Worm (Caenorhabditis elegans) whole organism, L3 larva: ENCODE measurements around the gene W05H7.1.

Source experiments
- ama-1 ChIP-seq: fragments of 150-350 bp; optimal IDR thresholded peaks from 2 replicates; lab custom pipeline; 2018
- ceh-16 ChIP-seq: sonication (generic microtip); optimal IDR thresholded peaks from 2 replicates; lab custom pipeline; 2017; ENCODE audit warnings: missing biosample characterization, missing genetic modification characterization
- ceh-28 ChIP-seq: fragments of 150-350 bp; optimal IDR thresholded peaks from 2 replicates; lab custom pipeline; 2014; ENCODE audit warnings: missing biosample characterization, missing genetic modification reagents, missing genetic modification characterization
- ceh-9 ChIP-seq: sonication (generic microtip); optimal IDR thresholded peaks from 2 replicates; lab custom pipeline; 2018; ENCODE audit warnings: missing biosample characterization, missing genetic modification characterization
- daf-12 ChIP-seq: fragments of 150-350 bp; optimal IDR thresholded peaks from 2 replicates; lab custom pipeline; 2014; ENCODE audit warnings: missing biosample characterization, missing genetic modification reagents, missing genetic modification characterization
- egl-27 ChIP-seq: sonication (generic microtip); optimal IDR thresholded peaks from 4 replicates; lab custom pipeline; 2017; ENCODE audit warnings: missing biosample characterization, missing genetic modification reagents, missing genetic modification characterization
- elt-1 ChIP-seq: fragments of 150-350 bp; optimal IDR thresholded peaks from 2 replicates; lab custom pipeline; 2014; ENCODE audit warnings: missing biosample characterization, missing genetic modification characterization
- elt-2 ChIP-seq: sonication (generic microtip); optimal IDR thresholded peaks from 2 replicates; lab custom pipeline; 2016; ENCODE audit warnings: missing genetic modification reagents, mild to moderate bottlenecking, missing genetic modification characterization, missing compliant biosample characterization
- elt-3 ChIP-seq, 3 experiments: fragments of 150-350 bp in 1 of 3; sonication (generic microtip) in 2 of 3; optimal IDR thresholded peaks; 2 replicates in 2 of 3; 4 replicates in 1 of 3; lab custom pipeline; 2014 to 2017; ENCODE audit warnings: missing biosample characterization in 3 of 3, missing genetic modification characterization in 3 of 3
- eor-1 ChIP-seq, 2 experiments: fragments of 150-350 bp; optimal IDR thresholded peaks; 2 replicates each; lab custom pipeline; 2014 to 2018; ENCODE audit warnings: missing biosample characterization in 2 of 2, missing genetic modification characterization in 2 of 2
- fkh-2 ChIP-seq: fragments of 150-350 bp; optimal IDR thresholded peaks from 2 replicates; lab custom pipeline; 2014; ENCODE audit warnings: missing biosample characterization, missing genetic modification reagents, missing genetic modification characterization
- fos-1 ChIP-seq: fragments of 150-350 bp; optimal IDR thresholded peaks from 2 replicates; lab custom pipeline; 2014; ENCODE audit warnings: missing biosample characterization, missing genetic modification characterization
- jun-1 ChIP-seq: fragments of 150-350 bp; optimal IDR thresholded peaks from 2 replicates; lab custom pipeline; 2014; ENCODE audit warnings: missing biosample characterization, missing genetic modification reagents, missing genetic modification characterization
- lin-15B ChIP-seq: fragments of 150-350 bp; optimal IDR thresholded peaks from 2 replicates; lab custom pipeline; 2014; ENCODE audit warnings: missing biosample characterization, missing genetic modification characterization
- nfya-1 ChIP-seq: sonication (generic microtip); optimal IDR thresholded peaks from 2 replicates; lab custom pipeline; 2017; ENCODE audit warnings: missing genetic modification characterization, mild to moderate bottlenecking, missing compliant biosample characterization, antibody characterized with exemption, moderate library complexity; ENCODE audit not compliant: insufficient read depth
- nhr-11 ChIP-seq: fragments of 150-350 bp; optimal IDR thresholded peaks from 2 replicates; lab custom pipeline; 2014; ENCODE audit warnings: missing biosample characterization, missing genetic modification characterization
- nhr-12 ChIP-seq: fragments of 150-350 bp; optimal IDR thresholded peaks from 2 replicates; lab custom pipeline; 2014; ENCODE audit warnings: missing biosample characterization, missing genetic modification characterization
- nhr-237 ChIP-seq: fragments of 150-350 bp; optimal IDR thresholded peaks from 2 replicates; lab custom pipeline; 2014; ENCODE audit warnings: missing biosample characterization, missing genetic modification characterization
- nhr-25 ChIP-seq: sonication (generic microtip); optimal IDR thresholded peaks from 2 replicates; lab custom pipeline; 2017; ENCODE audit warnings: missing biosample characterization, missing genetic modification characterization
- nhr-28 ChIP-seq: fragments of 150-350 bp; optimal IDR thresholded peaks from 2 replicates; lab custom pipeline; 2014; ENCODE audit warnings: missing biosample characterization, missing genetic modification characterization
- nhr-43 ChIP-seq: sonication (generic microtip); optimal IDR thresholded peaks from 2 replicates; lab custom pipeline; 2016; ENCODE audit warnings: mild to moderate bottlenecking, missing genetic modification characterization, missing compliant biosample characterization; ENCODE audit not compliant: poor library complexity, severe bottlenecking
- nhr-67 ChIP-seq: fragments of 150-350 bp; optimal IDR thresholded peaks from 2 replicates; lab custom pipeline; 2014; ENCODE audit warnings: missing biosample characterization, missing genetic modification characterization
- nhr-77 ChIP-seq: fragments of 150-350 bp; optimal IDR thresholded peaks from 2 replicates; lab custom pipeline; 2014; ENCODE audit warnings: missing biosample characterization, missing genetic modification characterization
- pha-4 ChIP-seq: fragments of 150-350 bp; optimal IDR thresholded peaks from 2 replicates; lab custom pipeline; 2014; ENCODE audit warnings: missing biosample characterization, missing genetic modification reagents, missing genetic modification characterization
- pqm-1 ChIP-seq: fragments of 150-350 bp; optimal IDR thresholded peaks from 2 replicates; lab custom pipeline; 2017; ENCODE audit warnings: missing biosample characterization, missing genetic modification characterization, inconsistent platforms
- sea-2 ChIP-seq: fragments of 150-350 bp; sonication (generic microtip); optimal IDR thresholded peaks from 4 replicates; lab custom pipeline; 2014; ENCODE audit warnings: missing biosample characterization, missing genetic modification reagents, missing genetic modification characterization
- skn-1 ChIP-seq: fragments of 150-350 bp; optimal IDR thresholded peaks from 2 replicates; lab custom pipeline; 2014; ENCODE audit warnings: missing biosample characterization, missing genetic modification characterization
- snpc-4 ChIP-seq: fragments of 150-350 bp; optimal IDR thresholded peaks from 2 replicates; lab custom pipeline; 2014; ENCODE audit warnings: missing biosample characterization, missing genetic modification characterization
- tbx-2 ChIP-seq: sonication (generic microtip); optimal IDR thresholded peaks from 2 replicates; lab custom pipeline; 2016; ENCODE audit warnings: mild to moderate bottlenecking, missing genetic modification characterization, missing compliant biosample characterization
- unc-39 ChIP-seq: sonication (generic microtip); optimal IDR thresholded peaks from 4 replicates; lab custom pipeline; 2017; ENCODE audit warnings: missing biosample characterization, missing genetic modification characterization
- zag-1 ChIP-seq: fragments of 150-350 bp; optimal IDR thresholded peaks from 2 replicates; lab custom pipeline; 2014; ENCODE audit warnings: missing biosample characterization, missing genetic modification characterization

Gene W05H7.1

DNA sequence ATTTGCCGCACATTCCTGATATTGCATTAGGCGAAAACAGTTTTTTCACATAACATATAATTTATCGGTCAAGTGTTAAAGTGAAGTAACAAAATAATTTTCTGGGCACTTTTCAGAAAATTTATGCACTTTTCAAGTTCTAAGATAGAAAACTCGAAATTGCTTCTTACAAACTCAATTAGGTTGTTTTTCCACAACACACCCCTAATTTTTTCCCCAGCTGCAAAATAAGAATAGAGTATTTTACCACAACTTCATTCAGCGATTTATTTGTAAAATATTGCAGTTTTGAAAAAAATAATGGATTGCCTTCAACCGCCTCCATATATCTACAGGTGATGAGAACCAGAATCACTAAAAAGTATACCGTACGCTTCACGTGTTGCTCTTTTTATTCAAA lies 37.7 kb upstream of the W05H7.1 start, which contains the start of gene srh-19:
TSS of gene srh-19 (plus strand) at position 301 of the 400 bp plus-strand sequence.
- TF ChIP-seq elt-1 (tag; lab: Kevin White, UChicago), result no peak
- TF ChIP-seq lin-15B (tag; lab: Kevin White, UChicago), result no peak
- no peak for TF ChIP-seq tbx-2 (tag; lab: Kevin White, UChicago)

DNA sequence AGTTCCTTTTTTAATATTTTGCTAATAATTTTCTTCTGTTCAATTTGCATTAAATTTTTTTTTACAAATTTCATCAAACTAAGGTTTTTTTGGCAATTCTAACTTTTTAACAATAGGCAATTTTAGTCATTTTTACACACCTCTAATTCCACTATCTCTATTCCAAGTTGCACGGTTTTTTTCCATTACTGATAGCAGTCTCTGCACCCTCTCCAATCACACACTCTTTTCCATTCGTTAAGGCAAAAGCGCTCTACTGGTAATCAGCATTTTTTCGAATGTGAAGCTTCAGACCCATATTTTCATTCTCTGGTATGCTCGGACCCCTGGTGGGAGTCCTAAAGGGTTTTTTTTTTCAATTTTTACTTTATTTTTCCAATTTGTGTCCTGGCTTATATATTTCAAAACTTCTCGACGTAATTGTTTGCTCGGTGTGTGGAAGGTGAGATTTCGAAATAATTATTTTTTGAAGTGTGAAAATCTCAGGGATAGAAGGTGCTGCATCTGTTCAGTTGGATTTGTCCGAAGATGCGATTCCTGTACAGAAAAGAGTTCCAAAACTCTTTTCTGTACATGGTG lies 33.7 kb upstream of the W05H7.1 start, which contains the start of the genes F19G12.4 and F19G12.8:
TSS of gene F19G12.4 (plus strand) at position 529 of the 579 bp plus-strand sequence.
TSS of gene F19G12.8 (plus strand) at position 545 of the 579 bp plus-strand sequence.
- TF ChIP-seq elt-1 (tag; lab: Kevin White, UChicago) (no peak), elt-2 (peak; percentile 62), tbx-2 (tag; lab: Kevin White, UChicago) (no peak), nhr-67 (tag; lab: Kevin White, UChicago) (no peak), skn-1 (tag; lab: Kevin White, UChicago) (peak; percentile 54), nhr-28 (no peak), pqm-1 (peak; percentile 38)

DNA sequence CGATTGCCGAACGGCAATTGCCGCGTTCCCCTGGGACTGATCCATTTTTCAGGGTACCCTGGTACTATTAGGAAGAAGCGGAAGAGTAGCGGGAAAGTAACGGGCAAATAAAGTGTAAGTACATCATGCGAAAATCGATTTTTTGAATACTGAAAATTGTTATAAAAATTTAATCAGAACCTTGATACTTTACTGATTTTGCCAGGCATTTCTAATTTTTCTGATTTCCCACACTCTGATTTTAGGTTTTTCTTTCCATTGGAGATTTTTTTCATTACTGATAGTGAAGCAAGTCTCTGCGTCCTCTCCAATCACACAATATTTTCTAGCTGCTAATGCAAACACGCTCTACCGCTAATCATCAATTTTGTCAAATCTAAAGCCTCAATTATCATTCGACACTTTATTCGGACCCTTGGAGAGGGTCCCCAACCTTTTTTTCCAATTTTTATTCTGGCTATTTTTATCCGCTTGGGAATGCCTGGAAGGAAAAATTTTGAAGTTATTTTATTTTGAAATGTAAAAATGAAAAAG lies 31.3 kb upstream of the W05H7.1 start, which contains the start of gene F19G12.9:
TSS of gene F19G12.9 (plus strand) at position 51 of the 534 bp plus-strand sequence.
- peak; percentile 92 for TF ChIP-seq skn-1 (tag; lab: Kevin White, UChicago)
- TF ChIP-seq elt-3 (tag; optimal IDR thresholded peaks at IDR 0.05; lab: Kevin White, UChicago), result no peak
- TF ChIP-seq unc-39 (tag; lab: Kevin White, UChicago), result no peak
- TF ChIP-seq daf-12, result no peak
- peak; percentile 14 for TF ChIP-seq pha-4
- peak; percentile 43 for TF ChIP-seq elt-2
- no peak for TF ChIP-seq fkh-2
- no peak for TF ChIP-seq sea-2 (GFP tag; lab: Kevin White, UChicago)

DNA sequence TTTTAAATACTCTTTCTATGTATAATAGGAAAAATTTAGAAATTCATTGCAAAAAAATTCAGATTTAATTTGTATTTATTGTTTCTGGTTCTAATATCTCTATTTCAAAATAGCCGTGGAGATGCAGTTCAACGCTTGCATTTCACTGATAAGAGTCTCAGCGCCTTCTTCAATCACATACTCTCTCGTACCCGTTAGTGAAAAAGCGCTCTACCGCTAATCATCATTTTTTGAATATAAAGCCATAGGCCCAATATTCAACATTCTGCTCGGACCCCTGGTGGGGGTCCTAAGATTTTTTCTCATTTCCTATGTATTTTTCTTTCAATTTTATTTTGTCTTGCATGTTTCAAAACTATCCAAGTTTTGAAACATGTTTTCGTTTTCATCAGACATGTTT lies 30.0 kb upstream of the W05H7.1 start:
- TF ChIP-seq skn-1 (tag; lab: Kevin White, UChicago), result peak; percentile 97
- peak; percentile 10 for TF ChIP-seq snpc-4 (tag; lab: Kevin White, UChicago)
- TF ChIP-seq nhr-43, result no peak
- TF ChIP-seq elt-2, result peak; percentile 40

DNA sequence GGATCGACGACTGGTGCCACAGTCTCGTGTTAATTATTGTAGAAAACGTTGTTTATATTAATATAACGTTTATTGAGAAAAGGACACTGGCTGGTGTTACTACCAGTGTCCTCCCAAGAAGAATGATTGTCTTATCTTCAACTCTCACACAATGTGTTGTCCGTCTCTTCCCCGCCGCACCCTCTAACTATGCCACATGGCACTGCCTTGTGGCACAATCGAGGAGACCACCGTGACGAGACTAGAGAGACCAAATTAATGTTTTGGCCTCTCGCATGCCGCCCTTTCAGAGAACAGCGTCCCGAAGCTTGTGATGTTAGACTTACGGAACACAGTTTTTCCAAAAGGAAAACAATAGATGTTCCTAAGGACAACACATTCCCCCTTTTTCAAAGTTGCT lies 28.3 kb upstream of the W05H7.1 start:
- peak; percentile 48 for TF ChIP-seq elt-2

DNA sequence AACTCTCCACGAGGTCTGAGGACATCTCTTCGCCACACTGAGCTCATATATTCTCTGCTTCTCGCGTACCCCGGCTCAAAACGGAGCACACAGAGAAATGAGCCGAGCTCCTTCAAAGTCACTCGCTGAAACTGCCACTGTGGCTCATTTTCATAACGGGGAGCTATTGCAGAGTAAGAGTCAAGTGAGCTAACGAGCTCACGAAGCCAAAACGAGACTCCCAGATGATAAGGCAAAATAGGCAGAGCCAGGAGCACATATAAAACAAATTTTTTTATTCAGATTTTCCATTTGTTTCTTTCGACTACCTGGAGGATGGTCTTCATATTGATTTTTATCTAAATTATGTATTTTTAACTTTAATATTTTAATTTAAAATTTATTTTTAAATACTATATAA lies 26.1 kb upstream of the W05H7.1 start, which contains the start of gene F19G12.3:
TSS of gene F19G12.3 (plus strand) at position 301 of the 400 bp plus-strand sequence.
- TF ChIP-seq nhr-43 (no peak), nhr-12 (no peak), ceh-9 (tag; lab: Kevin White, UChicago) (no peak), lin-15B (tag; lab: Kevin White, UChicago) (no peak), eor-1 (tag; optimal IDR thresholded peaks at IDR 0.05; lab: Kevin White, UChicago) (no peak), daf-12 (no peak), elt-3 (tag; optimal IDR thresholded peaks at IDR 0.05; lab: Kevin White, UChicago) (no peak), ceh-28 (tag; lab: Kevin White, UChicago) (no peak), ceh-16 (tag; lab: Kevin White, UChicago) (no peak)

DNA sequence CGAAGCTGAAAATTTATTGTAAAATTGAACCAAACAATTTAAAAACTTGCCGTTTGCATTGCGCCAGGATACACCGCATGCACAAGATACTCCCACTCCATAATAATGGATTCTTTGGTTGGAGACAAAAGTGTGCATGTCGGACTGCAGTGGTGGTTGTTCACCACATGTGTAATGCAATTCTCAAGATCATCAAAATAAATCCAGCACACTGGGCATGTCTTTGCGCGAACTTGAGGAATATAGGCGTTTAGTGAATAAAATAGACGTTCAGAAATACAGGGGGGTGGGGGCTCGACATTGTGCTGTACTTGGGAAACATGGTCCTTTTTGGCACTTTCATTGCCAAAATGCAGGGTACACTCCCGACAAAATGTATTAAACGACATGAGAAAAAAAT lies 24.1 kb upstream of the W05H7.1 start, which contains the start of gene F19G12.11:
TSS of gene F19G12.11 (minus strand) at position 101 of the 400 bp plus-strand sequence.
- TF ChIP-seq skn-1 (tag; lab: Kevin White, UChicago) (no peak), nhr-43 (no peak), zag-1 (no peak), fos-1 (tag; lab: Kevin White, UChicago) (no peak), jun-1 (tag; lab: Kevin White, UChicago) (no peak), nhr-25 (no peak), nhr-77 (no peak), ceh-16 (tag; lab: Kevin White, UChicago) (no peak), unc-39 (tag; lab: Kevin White, UChicago) (no peak), nhr-11 (tag; lab: Kevin White, UChicago) (no peak), pqm-1 (no peak), egl-27 (tag; lab: Kevin White, UChicago) (no peak), ceh-9 (tag; lab: Kevin White, UChicago) (no peak), ama-1 (lab: Kevin White, UChicago) (no peak), nhr-237 (tag; lab: Kevin White, UChicago) (no peak), nhr-12 (no peak), daf-12 (no peak), nfya-1 (tag; lab: Kevin White, UChicago) (no peak)
